Fruit fly (Drosophila melanogaster) whole organism, prepupa: ENCODE results near the gene Rpn12.

Experiments
- Eip93F ChIP-seq: fragments of 200-800 bp; sonication (Bioruptor generic); optimal IDR thresholded peaks from 2 replicates; lab custom pipeline; 2016; ENCODE audit warnings: missing biosample characterization, mild to moderate bottlenecking, missing genetic modification characterization
- cyc ChIP-seq: fragments of 200-800 bp; sonication (Bioruptor generic); optimal IDR thresholded peaks from 3 replicates; lab custom pipeline; 2016; ENCODE audit warnings: missing biosample characterization, missing genetic modification characterization

DNA sequence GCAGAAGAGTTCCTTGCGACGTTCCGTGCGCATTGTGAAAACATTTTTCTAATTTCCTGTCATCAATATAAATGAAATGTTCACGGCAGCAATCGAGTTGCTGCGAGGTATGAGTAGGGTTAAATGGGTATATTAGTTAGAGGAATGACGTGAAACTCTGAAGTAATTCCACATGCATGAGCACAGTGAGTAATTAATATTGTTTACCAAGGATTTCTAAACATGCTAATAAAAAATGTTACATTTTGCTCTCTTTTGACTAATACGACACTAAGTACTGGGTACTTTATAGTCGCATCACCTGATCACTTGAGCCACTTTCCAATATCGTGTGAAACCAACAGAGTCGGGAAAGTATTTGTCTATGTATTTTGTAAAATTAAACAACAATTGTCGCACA, 38.6 kb upstream of the Rpn12 start:
- TF ChIP-seq cyc = no peak
- no peak for TF ChIP-seq Eip93F (GFP tag; lab: Kevin White, UChicago)
